Fruit fly (Drosophila melanogaster) whole organism, embryonic: ENCODE results near the gene CG6067.
A peak's percentile ranks its signal among the peaks of the same experiment; 100 is the strongest.

ENCODE experiments used
- Ada2b ChIP-seq: fragments of 200-800 bp; sonication (Bioruptor generic); IDR thresholded peaks from 2 replicates; pipeline ENCODE4 v1.3.6; 2022; ENCODE audit warnings: missing biosample characterization, missing genetic modification characterization
- Aef1 ChIP-seq: fragments of 200-800 bp; sonication (Bioruptor generic); IDR thresholded peaks from 3 replicates; pipeline ENCODE4 v1.3.6; 2022; ENCODE audit warnings: missing biosample characterization, missing genetic modification characterization
- Atf6 ChIP-seq: fragments of 200-800 bp; sonication (Bioruptor generic); IDR thresholded peaks from 2 replicates; pipeline ENCODE4 v1.3.6; 2022; ENCODE audit warnings: missing biosample characterization, missing genetic modification characterization
- Bdp1 ChIP-seq: fragments of 200-800 bp; sonication (Bioruptor generic); optimal IDR thresholded peaks from 3 replicates; lab custom pipeline; 2016; ENCODE audit warnings: missing biosample characterization, missing genetic modification characterization
- Bgb ChIP-seq: fragments of 200-800 bp; sonication (Bioruptor generic); IDR thresholded peaks from 2 replicates; pipeline ENCODE4 v1.3.6; 2022; ENCODE audit warnings: missing biosample characterization, missing genetic modification characterization; ENCODE audit not compliant: partially characterized antibody
- CG1233 ChIP-seq: fragments of 200-800 bp; sonication (Bioruptor generic); optimal IDR thresholded peaks from 4 replicates; lab custom pipeline; 2018; ENCODE audit warnings: missing biosample characterization, mild to moderate bottlenecking, missing genetic modification characterization
- CG12744 ChIP-seq: fragments of 200-800 bp; sonication (Bioruptor generic); optimal IDR thresholded peaks from 2 replicates; lab custom pipeline; 2016; ENCODE audit warnings: missing biosample characterization, missing genetic modification characterization
- CG13296 ChIP-seq: fragments of 200-800 bp; sonication (Bioruptor generic); optimal IDR thresholded peaks from 3 replicates; lab custom pipeline; 2018; ENCODE audit warnings: missing biosample characterization, mild to moderate bottlenecking, missing genetic modification characterization
- CG14710 ChIP-seq: fragments of 200-800 bp; sonication (Bioruptor generic); optimal IDR thresholded peaks from 3 replicates; lab custom pipeline; 2019; ENCODE audit warnings: missing biosample characterization, mild to moderate bottlenecking, missing genetic modification characterization, moderate library complexity
- CG15514 ChIP-seq: fragments of 200-800 bp; sonication (Bioruptor generic); optimal IDR thresholded peaks from 3 replicates; lab custom pipeline; 2017; ENCODE audit warnings: missing biosample characterization, missing genetic modification characterization, mild to moderate bottlenecking, moderate library complexity, missing genetic modification reagents
- CG1602 ChIP-seq: fragments of 200-800 bp; sonication (Bioruptor generic); optimal IDR thresholded peaks from 3 replicates; lab custom pipeline; 2016; ENCODE audit warnings: missing biosample characterization, missing genetic modification characterization
- CG16779 ChIP-seq: fragments of 200-800 bp; sonication (Bioruptor generic); IDR thresholded peaks from 2 replicates; pipeline ENCODE4 v1.3.6; 2022; ENCODE audit warnings: missing biosample characterization, missing genetic modification characterization
- CG17361 ChIP-seq: fragments of 200-800 bp; sonication (Bioruptor generic); IDR thresholded peaks from 3 replicates; pipeline ENCODE4 v1.3.6; 2022; ENCODE audit warnings: missing biosample characterization, missing genetic modification characterization
- CG2875 ChIP-seq: fragments of 200-800 bp; sonication (Bioruptor generic); optimal IDR thresholded peaks from 2 replicates; lab custom pipeline; 2017; ENCODE audit warnings: missing biosample characterization, mild to moderate bottlenecking, missing genetic modification characterization, missing genetic modification reagents
- CG31224 ChIP-seq: fragments of 200-800 bp; sonication (Bioruptor generic); IDR thresholded peaks from 2 replicates; pipeline ENCODE4 v1.3.6; 2022; ENCODE audit warnings: missing biosample characterization, missing genetic modification characterization
- CG3726 ChIP-seq: fragments of 200-800 bp; sonication (Bioruptor generic); IDR thresholded peaks from 3 replicates; pipeline ENCODE4, ENCODE4 v1.3.6; 2022; ENCODE audit warnings: missing biosample characterization, missing genetic modification characterization
- CG6689 ChIP-seq: fragments of 200-800 bp; sonication (Bioruptor generic); IDR thresholded peaks from 2 replicates; pipeline ENCODE4 v1.3.6; 2022; ENCODE audit warnings: missing biosample characterization, missing genetic modification characterization
- CG7839 ChIP-seq: fragments of 200-800 bp; sonication (Bioruptor generic); optimal IDR thresholded peaks from 3 replicates; lab custom pipeline; 2018; ENCODE audit warnings: missing biosample characterization, mild to moderate bottlenecking, missing genetic modification characterization, moderate library complexity
- CG7928 ChIP-seq: fragments of 200-800 bp; sonication (Bioruptor generic); optimal IDR thresholded peaks from 2 replicates; lab custom pipeline; 2017; ENCODE audit warnings: missing biosample characterization, mild to moderate bottlenecking, missing genetic modification characterization
- CG7987 ChIP-seq: fragments of 200-800 bp; sonication (Bioruptor generic); optimal IDR thresholded peaks from 2 replicates; lab custom pipeline; 2018; ENCODE audit warnings: missing biosample characterization, mild to moderate bottlenecking, missing genetic modification characterization, moderate library complexity
- CG8765 ChIP-seq: fragments of 200-800 bp; sonication (Bioruptor generic); IDR thresholded peaks from 2 replicates; pipeline ENCODE4 v1.3.6; 2022; ENCODE audit warnings: missing biosample characterization, missing genetic modification characterization
- CG9215 ChIP-seq: fragments of 200-800 bp; sonication (Bioruptor generic); IDR thresholded peaks from 2 replicates; pipeline ENCODE4 v1.3.6; 2022; ENCODE audit warnings: missing biosample characterization, missing genetic modification characterization
- CG9932 ChIP-seq: fragments of 200-800 bp; sonication (Bioruptor generic); IDR thresholded peaks from 2 replicates; pipeline ENCODE4 v1.3.6; 2022; ENCODE audit warnings: missing biosample characterization, missing genetic modification characterization
- Dp ChIP-seq: fragments of 200-800 bp; sonication (Bioruptor generic); optimal IDR thresholded peaks from 2 replicates; lab custom pipeline; 2018; ENCODE audit warnings: missing biosample characterization, mild to moderate bottlenecking, missing genetic modification characterization, moderate library complexity
- Dref ChIP-seq: fragments of 200-800 bp; sonication (Bioruptor generic); IDR thresholded peaks from 2 replicates; pipeline ENCODE4 v1.3.6; 2022; ENCODE audit warnings: missing biosample characterization, missing genetic modification characterization
- Elba2 ChIP-seq: fragments of 200-800 bp; sonication (Bioruptor generic); optimal IDR thresholded peaks from 3 replicates; lab custom pipeline; 2016; ENCODE audit warnings: missing biosample characterization, missing genetic modification characterization
- Ets97D ChIP-seq: fragments of 200-800 bp; sonication (Bioruptor generic); optimal IDR thresholded peaks from 3 replicates; lab custom pipeline; 2016; ENCODE audit warnings: missing biosample characterization, missing genetic modification characterization
- HLH4C ChIP-seq: fragments of 200-800 bp; sonication (Bioruptor generic); IDR thresholded peaks from 3 replicates; pipeline ENCODE4 v1.3.6; 2022; ENCODE audit warnings: missing biosample characterization, missing genetic modification characterization; ENCODE audit not compliant: partially characterized antibody
- HLH54F ChIP-seq: fragments of 200-800 bp; sonication (Bioruptor generic); optimal IDR thresholded peaks from 3 replicates; lab custom pipeline; 2016; ENCODE audit warnings: missing biosample characterization, missing genetic modification characterization
- Hr39 ChIP-seq: fragments of >200 bp; optimal IDR thresholded peaks from 2 replicates; lab custom pipeline; 2017
- Myb ChIP-seq: fragments of 200-800 bp; sonication (Bioruptor generic); optimal IDR thresholded peaks from 2 replicates; lab custom pipeline; 2016; ENCODE audit warnings: missing biosample characterization, missing genetic modification characterization
- Sox100B ChIP-seq: fragments of 200-800 bp; sonication (Bioruptor generic); optimal IDR thresholded peaks from 3 replicates; lab custom pipeline; 2018; ENCODE audit warnings: missing biosample characterization, mild to moderate bottlenecking, missing genetic modification characterization
- Taf1 ChIP-seq: fragments of 200-800 bp; sonication (Bioruptor generic); IDR thresholded peaks from 2 replicates; pipeline ENCODE4 v1.3.6; 2022; ENCODE audit warnings: missing biosample characterization, missing genetic modification characterization
- Xbp1 ChIP-seq: fragments of 200-800 bp; sonication (Bioruptor generic); optimal IDR thresholded peaks from 3 replicates; lab custom pipeline; 2016; ENCODE audit warnings: missing biosample characterization, mild to moderate bottlenecking, missing genetic modification characterization
- ac ChIP-seq: fragments of 200-800 bp; sonication (Bioruptor generic); optimal IDR thresholded peaks from 3 replicates; lab custom pipeline; 2017; ENCODE audit warnings: missing biosample characterization, mild to moderate bottlenecking, missing genetic modification characterization
- amos ChIP-seq: fragments of 200-800 bp; sonication (Bioruptor generic); IDR thresholded peaks from 2 replicates; pipeline ENCODE4 v1.3.6; 2022; ENCODE audit warnings: missing biosample characterization, missing genetic modification characterization; ENCODE audit not compliant: partially characterized antibody
- bsh ChIP-seq, 2 experiments: fragments of 200-800 bp; sonication (Bioruptor generic); optimal IDR thresholded peaks; 2 replicates each; lab custom pipeline; 2017 to 2018; ENCODE audit warnings: mild to moderate bottlenecking in 2 of 2, missing biosample characterization in 2 of 2, missing genetic modification characterization in 2 of 2, moderate library complexity in 1 of 2
- crc ChIP-seq: fragments of 200-800 bp; sonication (Bioruptor generic); optimal IDR thresholded peaks from 2 replicates; lab custom pipeline; 2016; ENCODE audit warnings: missing biosample characterization, missing genetic modification characterization
- da ChIP-seq: fragments of 200-800 bp; sonication (Bioruptor generic); optimal IDR thresholded peaks from 2 replicates; lab custom pipeline; 2016; ENCODE audit warnings: missing biosample characterization, missing genetic modification characterization
- dimm ChIP-seq: fragments of 200-800 bp; sonication (Bioruptor generic); IDR thresholded peaks from 2 replicates; pipeline ENCODE4 v1.3.6; 2022; ENCODE audit warnings: missing biosample characterization, missing genetic modification characterization
- mam ChIP-seq: fragments of 200-800 bp; sonication (Bioruptor generic); optimal IDR thresholded peaks from 3 replicates; lab custom pipeline; 2016; ENCODE audit warnings: missing biosample characterization, missing genetic modification characterization
- odd ChIP-seq: fragments of 200-800 bp; sonication (Bioruptor generic); optimal IDR thresholded peaks from 2 replicates; lab custom pipeline; 2017; ENCODE audit warnings: missing biosample characterization, mild to moderate bottlenecking, missing genetic modification characterization
- pb ChIP-seq: fragments of 200-800 bp; sonication (Bioruptor generic); optimal IDR thresholded peaks from 3 replicates; lab custom pipeline; 2016; ENCODE audit warnings: missing biosample characterization, missing genetic modification characterization
- phol ChIP-seq: fragments of 200-800 bp; sonication (Bioruptor generic); optimal IDR thresholded peaks from 3 replicates; lab custom pipeline; 2018; ENCODE audit warnings: missing biosample characterization, mild to moderate bottlenecking, missing genetic modification characterization, moderate library complexity
- pzg ChIP-seq: fragments of 200-800 bp; sonication (Bioruptor generic); optimal IDR thresholded peaks from 3 replicates; lab custom pipeline; 2018; ENCODE audit warnings: missing biosample characterization, mild to moderate bottlenecking, missing genetic modification characterization, moderate library complexity
- row ChIP-seq: fragments of 200-800 bp; sonication (Bioruptor generic); IDR thresholded peaks from 3 replicates; pipeline ENCODE4 v1.3.6; 2022; ENCODE audit warnings: missing biosample characterization, missing genetic modification characterization
- scrt ChIP-seq: fragments of 200-800 bp; sonication (Bioruptor generic); optimal IDR thresholded peaks from 2 replicates; lab custom pipeline; 2018; ENCODE audit warnings: missing biosample characterization, mild to moderate bottlenecking, missing genetic modification characterization, moderate library complexity
- seq ChIP-seq: fragments of 200-800 bp; sonication (Bioruptor generic); IDR thresholded peaks from 2 replicates; pipeline ENCODE4 v1.3.6; 2022; ENCODE audit warnings: missing biosample characterization, missing genetic modification characterization
- shn ChIP-seq: fragments of 200-800 bp; sonication (Bioruptor generic); optimal IDR thresholded peaks from 3 replicates; lab custom pipeline; 2016; ENCODE audit warnings: missing biosample characterization, missing genetic modification characterization
- sob ChIP-seq: fragments of 200-800 bp; sonication (Bioruptor generic); IDR thresholded peaks from 2 replicates; pipeline ENCODE4 v1.3.6; 2022; ENCODE audit warnings: missing biosample characterization, missing genetic modification characterization
- wek ChIP-seq: fragments of 200-800 bp; sonication (Bioruptor generic); optimal IDR thresholded peaks from 3 replicates; lab custom pipeline; 2018; ENCODE audit warnings: missing biosample characterization, mild to moderate bottlenecking, missing genetic modification characterization, moderate library complexity

Gene CG6067

dm6 chrX:5968094-5968723 lies 12.8 kb downstream of the CG6067 start (continued):
- peak; percentile 31 for TF ChIP-seq Xbp1 (GFP tag; lab: Kevin White, UChicago)
- no peak for TF ChIP-seq CG1233 (GFP tag; lab: Kevin White, UChicago)
- no peak for TF ChIP-seq Hr39 (lab: Kevin White, UChicago)
- no peak for TF ChIP-seq wek (GFP tag; lab: Kevin White, UChicago)
- no peak for TF ChIP-seq CG7928 (GFP tag; lab: Kevin White, UChicago)
- peak; percentile 43 for TF ChIP-seq phol (tag; lab: Kevin White, UChicago)
- no peak for TF ChIP-seq Bgb (GFP tag; lab: Robert Waterston, UW)
- TF ChIP-seq CG15514 (GFP tag; lab: Kevin White, UChicago), result no peak
- no peak for TF ChIP-seq Myb (GFP tag; lab: Kevin White, UChicago)
- TF ChIP-seq Taf1 (GFP tag; lab: Robert Waterston, UW), result no peak
- TF ChIP-seq Dp (GFP tag; lab: Kevin White, UChicago), result no peak
- TF ChIP-seq ac (GFP tag; lab: Kevin White, UChicago), result no peak
- TF ChIP-seq pb, result no peak
- TF ChIP-seq shn (GFP tag; lab: Kevin White, UChicago), result no peak
- TF ChIP-seq odd (GFP tag; lab: Kevin White, UChicago), result no peak
- TF ChIP-seq Ets97D (GFP tag; lab: Kevin White, UChicago), result no peak
- TF ChIP-seq CG8765 (GFP tag; lab: Robert Waterston, UW), result no peak
- no peak for TF ChIP-seq mam (GFP tag; lab: Kevin White, UChicago)
- no peak for TF ChIP-seq CG9932 (GFP tag; lab: Robert Waterston, UW)
- no peak for TF ChIP-seq Atf6 (GFP tag; lab: Robert Waterston, UW)
- TF ChIP-seq Dref (GFP tag; lab: Robert Waterston, UW), result no peak
- no peak for TF ChIP-seq Bdp1 (GFP tag; lab: Kevin White, UChicago)
- no peak for TF ChIP-seq CG12744 (GFP tag; lab: Kevin White, UChicago)
- TF ChIP-seq HLH4C (GFP tag; lab: Robert Waterston, UW), result no peak
- no peak for TF ChIP-seq CG9215 (GFP tag; lab: Robert Waterston, UW)
- TF ChIP-seq CG2875, result peak; percentile 32
- TF ChIP-seq Aef1, result no peak
- TF ChIP-seq CG16779 (GFP tag; lab: Robert Waterston, UW), result no peak
- no peak for TF ChIP-seq CG13296 (GFP tag; lab: Kevin White, UChicago)
- TF ChIP-seq Elba2 (GFP tag; lab: Kevin White, UChicago), result no peak
- TF ChIP-seq amos, result no peak
- no peak for TF ChIP-seq CG3726 (GFP tag; lab: Robert Waterston, UW)
- peak; percentile 15; the same call in 1 of the 2 replicates for TF ChIP-seq sob
- TF ChIP-seq CG7987 (GFP tag; lab: Kevin White, UChicago), result no peak
- no peak for TF ChIP-seq dimm
- no peak for TF ChIP-seq HLH54F (GFP tag; lab: Kevin White, UChicago)
- peak; percentile 41 for TF ChIP-seq CG7839 (tag; lab: Kevin White, UChicago)
- peak; percentile 62 for TF ChIP-seq CG6689 (GFP tag; lab: Robert Waterston, UW)
- TF ChIP-seq CG31224 (GFP tag; lab: Robert Waterston, UW), result no peak
- no peak; the same call in 2 of the 3 replicates for TF ChIP-seq row (GFP tag; lab: Robert Waterston, UW)
- TF ChIP-seq CG17361, result peak; percentile 40; the same call in 1 of the 3 replicates
- peak; percentile 18 for TF ChIP-seq CG14710 (tag; lab: Kevin White, UChicago)
- no peak for TF ChIP-seq Sox100B (GFP tag; lab: Kevin White, UChicago)
- TF ChIP-seq crc (GFP tag; lab: Kevin White, UChicago), result no peak
- peak; percentile 29 for TF ChIP-seq CG1602
- TF ChIP-seq da (GFP tag; lab: Kevin White, UChicago), result no peak
- TF ChIP-seq pzg (GFP tag; lab: Kevin White, UChicago), result no peak
- TF ChIP-seq scrt (GFP tag; lab: Kevin White, UChicago), result no peak
- TF ChIP-seq Ada2b (GFP tag; lab: Robert Waterston, UW), result no peak
- TF ChIP-seq seq (GFP tag; lab: Robert Waterston, UW), result no peak
- TF ChIP-seq bsh (GFP tag; optimal IDR thresholded peaks at IDR 0.05; lab: Kevin White, UChicago), result peak; percentile 64 to 65
